Worm (Caenorhabditis elegans): ENCODE data around the gene set-17.

DNA sequence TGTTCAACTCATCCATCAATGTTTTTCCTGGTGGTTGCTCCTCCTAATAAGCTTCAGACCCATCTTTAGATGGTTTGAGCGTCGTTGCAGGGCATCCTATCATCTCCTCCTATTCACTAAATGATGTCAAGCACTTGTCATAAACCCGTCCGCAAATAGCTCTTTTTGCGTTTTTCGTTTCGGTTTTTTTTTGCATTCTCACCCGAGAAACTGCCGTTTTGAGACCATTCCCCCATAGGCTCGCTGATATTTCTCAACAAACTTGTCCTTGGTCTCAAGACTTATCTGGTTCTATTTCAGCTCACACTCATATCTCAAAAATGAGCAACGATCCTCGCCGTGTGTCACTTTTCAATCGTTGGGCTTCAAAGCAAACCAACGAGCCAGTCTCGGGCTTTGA lies 20.1 kb upstream of the set-17 start, which contains the start of gene cal-2:
- TF ChIP-seq pes-1 (GFP tag; IDR thresholded peaks at IDR 0.05) (no peak), ama-1 (optimal IDR thresholded peaks at IDR 0.05) (no peak), flt-1 (GFP tag; IDR thresholded peaks at IDR 0.05) (no peak), ceh-36 (tag; optimal IDR thresholded peaks at IDR 0.05) (no peak), B0310.2 (tag; optimal IDR thresholded peaks at IDR 0.05) (no peak), ets-7 (tag; optimal IDR thresholded peaks at IDR 0.05) (no peak), tbx-11 (GFP tag; IDR thresholded peaks at IDR 0.05) (no peak), tra-4 (tag; optimal IDR thresholded peaks at IDR 0.05) (no peak), aly-1 (tag; optimal IDR thresholded peaks at IDR 0.05) (no peak), sea-1 (GFP tag; conservative IDR thresholded peaks at IDR 0.05) (no peak), scrt-1 (GFP tag; IDR thresholded peaks at IDR 0.05) (no peak), tbx-37 (GFP tag; conservative IDR thresholded peaks at IDR 0.05) (no peak), hmbx-1 (tag; optimal IDR thresholded peaks at IDR 0.05) (no peak)

Measured in whole organism, early embryonic.